Worm (Caenorhabditis elegans): ENCODE measurements around the gene Y59A8A.8.

The Y59A8A.8 gene

DNA sequence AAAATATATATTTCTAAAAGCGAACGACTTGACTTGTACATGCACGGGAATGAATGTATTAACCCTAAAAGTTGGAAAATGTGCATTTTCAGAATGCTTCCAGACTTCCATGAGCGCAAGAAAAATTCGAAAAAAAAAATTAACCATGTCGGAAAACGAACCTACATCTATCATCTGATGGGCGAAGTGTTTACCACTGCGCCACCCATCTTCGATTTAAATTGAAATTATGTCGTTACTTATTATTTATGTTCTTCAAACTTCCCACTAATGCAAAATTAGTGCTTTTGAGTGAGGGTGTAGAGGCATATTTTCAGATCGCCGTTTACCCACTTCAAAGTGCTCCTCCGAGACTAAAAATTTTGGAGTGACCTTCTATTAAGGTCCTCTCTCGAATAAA lies 39.1 kb upstream of the Y59A8A.8 start:
- peak; percentile 42 for TF ChIP-seq aha-1 (tag)

DNA sequence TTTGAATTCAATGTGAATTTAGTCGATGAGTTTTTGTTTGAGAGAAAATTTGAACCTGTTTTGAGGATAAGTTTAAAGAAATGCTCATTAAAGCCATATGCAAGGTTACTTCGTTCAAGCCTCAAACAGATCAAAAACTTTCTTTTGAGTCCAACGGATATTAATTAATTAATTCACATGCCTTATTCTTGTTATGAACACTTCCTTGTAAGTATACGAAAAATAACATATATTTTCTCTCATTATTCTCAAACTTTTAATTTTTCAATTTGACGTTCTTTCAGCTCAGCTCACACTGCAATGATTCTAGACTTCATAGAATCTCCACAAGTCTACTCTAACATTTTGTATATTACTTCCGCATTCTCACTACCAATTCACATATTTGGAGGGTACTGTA lies 37.1 kb upstream of the Y59A8A.8 start, which contains the start of gene srh-304:
Gene srh-304, plus strand, starts transcription at position 301 of the 400 bp plus-strand sequence.
- TF ChIP-seq zfp-2 (tag; optimal IDR thresholded peaks at IDR 0.05) (no peak), set-16 (GFP tag; IDR thresholded peaks at IDR 0.05) (no peak), lim-7 (GFP tag; IDR thresholded peaks at IDR 0.05) (no peak), hlh-11 (tag; optimal IDR thresholded peaks at IDR 0.05) (no peak), nhr-6 (tag; optimal IDR thresholded peaks at IDR 0.05) (no peak), lin-15B (tag; optimal IDR thresholded peaks at IDR 0.05) (no peak), Y105C5A.15 (GFP tag; IDR thresholded peaks at IDR 0.05) (no peak), skn-1 (tag; optimal IDR thresholded peaks at IDR 0.05) (no peak), unc-62 (GFP tag; optimal IDR thresholded peaks at IDR 0.05 in 1 of 2) (no peak), unc-62 (tag; optimal IDR thresholded peaks at IDR 0.05) (no peak), gei-8 (GFP tag; optimal IDR thresholded peaks at IDR 0.05) (no peak), hmg-1.1 (GFP tag; IDR thresholded peaks at IDR 0.05) (no peak), lin-29 (GFP tag; IDR thresholded peaks at IDR 0.05) (no peak), nhr-11 (tag; optimal IDR thresholded peaks at IDR 0.05) (no peak), nhr-102 (tag; optimal IDR thresholded peaks at IDR 0.05) (no peak)

DNA sequence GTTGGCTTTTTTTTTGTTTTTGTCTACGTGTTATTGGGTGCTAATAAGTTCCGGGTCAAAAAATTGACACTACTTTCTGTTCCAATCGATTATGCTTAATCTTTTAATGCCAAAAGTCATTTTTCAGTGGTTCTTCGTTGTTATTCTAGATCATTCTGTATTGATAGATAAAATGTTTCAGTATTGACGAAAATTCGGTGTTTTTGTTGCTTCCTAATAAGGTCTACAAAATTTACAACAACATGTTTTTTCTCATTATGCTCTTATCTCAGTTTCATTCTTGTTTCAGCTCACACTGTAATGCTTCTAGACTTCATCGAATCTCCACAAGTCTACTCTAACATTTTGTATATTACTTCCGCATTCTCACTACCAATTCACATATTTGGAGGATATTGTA lies 34.1 kb upstream of the Y59A8A.8 start, which contains the start of gene srh-303:
Gene srh-303, plus strand, starts transcription at position 301 of the 400 bp plus-strand sequence.
- TF ChIP-seq mdt-29 (GFP tag; IDR thresholded peaks at IDR 0.05) (no peak), jun-1 (tag; optimal IDR thresholded peaks at IDR 0.05) (no peak), vab-7 (GFP tag; IDR thresholded peaks at IDR 0.05) (no peak), ceh-44 (GFP tag; IDR thresholded peaks at IDR 0.05) (no peak), nhr-237 (tag; optimal IDR thresholded peaks at IDR 0.05) (no peak), zag-1 (tag; optimal IDR thresholded peaks at IDR 0.05) (no peak), fkh-10 (GFP tag; optimal IDR thresholded peaks at IDR 0.05) (no peak), daf-12 (tag; optimal IDR thresholded peaks at IDR 0.05) (no peak), php-3 (GFP tag; IDR thresholded peaks at IDR 0.05) (no peak), F37D6.2 (tag; optimal IDR thresholded peaks at IDR 0.05) (no peak), mes-2 (tag; optimal IDR thresholded peaks at IDR 0.05; ENCODE audit: poor library complexity, severe bottlenecking) (no peak), snpc-1.2 (GFP tag; IDR thresholded peaks at IDR 0.05) (no peak), arid-1 (GFP tag; conservative IDR thresholded peaks at IDR 0.05) (no peak), zip-2 (tag; optimal IDR thresholded peaks at IDR 0.05) (no peak), lir-3 (tag; optimal IDR thresholded peaks at IDR 0.05) (no peak), fos-1 (tag; optimal IDR thresholded peaks at IDR 0.05) (no peak)

DNA sequence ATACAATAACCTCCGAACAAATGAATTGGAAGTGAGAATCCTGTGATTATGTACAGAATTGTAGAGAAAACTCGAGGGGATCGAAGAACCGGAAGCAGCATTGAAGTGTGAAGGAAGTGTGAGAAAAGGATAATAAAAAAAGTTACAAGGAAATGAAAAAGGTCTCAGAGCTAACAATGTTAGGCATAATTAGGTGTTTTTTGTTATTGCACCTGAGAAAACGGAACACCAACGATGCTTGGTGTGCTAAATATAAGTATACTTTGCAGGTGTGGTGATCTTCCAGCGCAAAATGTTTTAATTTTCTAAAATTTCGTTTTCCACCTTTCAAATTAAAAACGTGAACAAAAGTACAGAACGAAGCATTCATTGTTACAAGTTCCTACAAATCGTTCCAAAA lies 21.3 kb upstream of the Y59A8A.8 start, which contains the start of gene srh-286:
Gene srh-286, minus strand, starts transcription at position 101 of the 400 bp plus-strand sequence.
- TF ChIP-seq nhr-48 (tag; optimal IDR thresholded peaks at IDR 0.05) (no peak), saeg-2 (GFP tag; IDR thresholded peaks at IDR 0.05) (no peak), duxl-1 (tag; optimal IDR thresholded peaks at IDR 0.05; ENCODE audit: poor library complexity) (no peak), nhr-6 (tag; optimal IDR thresholded peaks at IDR 0.05) (no peak), hif-1 (tag; optimal IDR thresholded peaks at IDR 0.05) (no peak), ZK546.5 (tag; optimal IDR thresholded peaks at IDR 0.05) (no peak), gei-8 (GFP tag; optimal IDR thresholded peaks at IDR 0.05) (no peak), tra-1 (GFP tag; IDR thresholded peaks at IDR 0.05) (no peak), ceh-44 (GFP tag; IDR thresholded peaks at IDR 0.05) (no peak), F10B5.3 (tag; optimal IDR thresholded peaks at IDR 0.05) (no peak), lsy-2 (tag; optimal IDR thresholded peaks at IDR 0.05) (no peak)
